Worm (Caenorhabditis elegans): Measurements from ENCODE around the gene marg-1.

ce11 chrX:3738617-3739016, 42.3 kb downstream of the marg-1 start:
- TF ChIP-seq flt-1 (GFP tag; IDR thresholded peaks at IDR 0.05) (no peak), klf-2 (GFP tag; conservative IDR thresholded peaks at IDR 0.05) (no peak), cog-1 (tag; optimal IDR thresholded peaks at IDR 0.05) (no peak), tab-1 (GFP tag; IDR thresholded peaks at IDR 0.05) (no peak), ztf-29 (GFP tag; IDR thresholded peaks at IDR 0.05) (no peak), med-1 (GFP tag; optimal IDR thresholded peaks at IDR 0.05; ENCODE audit: insufficient read depth) (no peak)
